Worm (Caenorhabditis elegans) whole organism, L2 larva: ENCODE measurements around the gene R02E4.3.
A peak's percentile ranks its signal among the peaks of the same experiment; 100 is the strongest.

Source experiments
- aly-2 ChIP-seq: fragments of 150-350 bp; optimal IDR thresholded peaks from 2 replicates; lab custom pipeline; 2014; ENCODE audit warnings: missing biosample characterization, missing genetic modification characterization
- ama-1 ChIP-seq: fragments of 150-350 bp; optimal IDR thresholded peaks from 2 replicates; lab custom pipeline; 2018; ENCODE audit warnings: inconsistent platforms
- elt-1 ChIP-seq: fragments of 150-350 bp; optimal IDR thresholded peaks from 2 replicates; lab custom pipeline; 2014; ENCODE audit warnings: missing biosample characterization, missing genetic modification characterization
- elt-3 ChIP-seq: sonication (generic microtip); optimal IDR thresholded peaks from 2 replicates; lab custom pipeline; 2017; ENCODE audit warnings: missing biosample characterization, missing genetic modification characterization
- lin-13 ChIP-seq: fragments of 150-350 bp; optimal IDR thresholded peaks from 2 replicates; lab custom pipeline; 2014; ENCODE audit warnings: missing biosample characterization, missing genetic modification reagents, missing genetic modification characterization
- nhr-11 ChIP-seq: fragments of 150-350 bp; optimal IDR thresholded peaks from 2 replicates; lab custom pipeline; 2014; ENCODE audit warnings: missing biosample characterization, missing genetic modification characterization
- nhr-12 ChIP-seq: fragments of 150-350 bp; optimal IDR thresholded peaks from 2 replicates; lab custom pipeline; 2014; ENCODE audit warnings: missing biosample characterization, missing genetic modification characterization
- nhr-6 ChIP-seq: fragments of 150-350 bp; optimal IDR thresholded peaks from 2 replicates; lab custom pipeline; 2014; ENCODE audit warnings: missing biosample characterization, missing genetic modification characterization
- nhr-77 ChIP-seq: fragments of 150-350 bp; optimal IDR thresholded peaks from 2 replicates; lab custom pipeline; 2014; ENCODE audit warnings: missing biosample characterization, missing genetic modification characterization
- skn-1 ChIP-seq: sonication (generic microtip); optimal IDR thresholded peaks from 2 replicates; lab custom pipeline; 2017; ENCODE audit warnings: missing biosample characterization, missing genetic modification characterization
- unc-39 ChIP-seq: fragments of 150-350 bp; optimal IDR thresholded peaks from 2 replicates; lab custom pipeline; 2014; ENCODE audit warnings: missing biosample characterization, missing genetic modification characterization
- unc-55 ChIP-seq: fragments of 150-350 bp; sonication (generic microtip); optimal IDR thresholded peaks from 3 replicates; lab custom pipeline; 2014; ENCODE audit warnings: missing biosample characterization, missing genetic modification reagents, missing genetic modification characterization
- unc-62 ChIP-seq: fragments of 150-350 bp; optimal IDR thresholded peaks from 2 replicates; lab custom pipeline; 2014; ENCODE audit warnings: missing biosample characterization, missing genetic modification reagents, missing genetic modification characterization
- zag-1 ChIP-seq: fragments of 150-350 bp; optimal IDR thresholded peaks from 2 replicates; lab custom pipeline; 2014; ENCODE audit warnings: missing biosample characterization, missing genetic modification characterization

DNA sequence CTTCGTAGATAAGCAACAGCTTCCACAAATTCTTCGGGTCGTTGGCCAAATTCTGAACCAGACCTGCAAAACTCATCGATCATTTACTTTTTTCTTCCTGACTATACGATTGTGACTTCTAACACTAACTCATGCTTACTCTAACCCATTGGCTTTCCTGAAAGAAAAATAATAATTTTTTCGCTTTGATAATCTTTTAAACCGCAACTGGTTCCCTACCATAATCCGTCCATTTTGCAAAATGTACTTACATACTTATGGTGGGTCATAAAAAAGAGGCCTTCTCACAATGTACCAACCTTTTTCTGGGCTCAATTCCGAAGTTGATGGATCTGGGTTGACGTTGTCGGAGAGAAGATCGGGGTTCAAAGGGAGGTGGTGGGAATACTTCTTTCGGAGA lies 6.9 kb downstream of the R02E4.3 start:
- no peak for TF ChIP-seq unc-62 (GFP tag; lab: Kevin White, UChicago)
- TF ChIP-seq zag-1 (tag; lab: Kevin White, UChicago), result no peak
- TF ChIP-seq elt-3 (tag; lab: Kevin White, UChicago), result no peak
- TF ChIP-seq lin-13 (GFP tag; lab: Kevin White, UChicago), result no peak
- TF ChIP-seq elt-1 (tag; lab: Kevin White, UChicago), result no peak
- TF ChIP-seq ama-1 (lab: Kevin White, UChicago), result no peak
- TF ChIP-seq unc-39 (tag; lab: Kevin White, UChicago), result no peak
- TF ChIP-seq nhr-11 (tag; lab: Kevin White, UChicago), result no peak
- TF ChIP-seq nhr-12 (tag; lab: Kevin White, UChicago), result no peak
- TF ChIP-seq nhr-77 (tag; lab: Kevin White, UChicago), result no peak
- TF ChIP-seq unc-55 (GFP tag; lab: Kevin White, UChicago), result peak; percentile 0
- TF ChIP-seq aly-2 (tag; lab: Kevin White, UChicago), result no peak
- no peak for TF ChIP-seq skn-1 (tag; lab: Kevin White, UChicago)
- no peak for TF ChIP-seq nhr-6 (tag; lab: Kevin White, UChicago)
